Fruit fly (Drosophila melanogaster) whole organism, embryonic: ENCODE measurements around the gene CG43093.
A peak's percentile ranks its signal among the peaks of the same experiment; 100 is the strongest.

ENCODE experiments used
- BEAF-32 ChIP-seq: fragments of 200-800 bp; sonication (Bioruptor generic); optimal IDR thresholded peaks from 3 replicates; lab custom pipeline; 2017; ENCODE audit warnings: missing biosample characterization, missing genetic modification characterization, mild to moderate bottlenecking, moderate library complexity, missing genetic modification reagents
- Bdp1 ChIP-seq: fragments of 200-800 bp; sonication (Bioruptor generic); optimal IDR thresholded peaks from 3 replicates; lab custom pipeline; 2016; ENCODE audit warnings: missing biosample characterization, missing genetic modification characterization
- CG11093 ChIP-seq: fragments of 200-800 bp; sonication (Bioruptor generic); IDR thresholded peaks from 3 replicates; pipeline ENCODE4 v1.3.6; 2022; ENCODE audit warnings: missing biosample characterization, missing genetic modification characterization
- CG11560 ChIP-seq: fragments of 200-800 bp; sonication (Bioruptor generic); IDR thresholded peaks from 3 replicates; pipeline ENCODE4 v1.3.6; 2022; ENCODE audit warnings: missing biosample characterization, missing genetic modification characterization
- CG13123 ChIP-seq: fragments of 200-800 bp; sonication (Bioruptor generic); optimal IDR thresholded peaks from 2 replicates; lab custom pipeline; 2016; ENCODE audit warnings: missing biosample characterization, missing genetic modification characterization
- CG13287 ChIP-seq: fragments of 200-800 bp; sonication (Bioruptor generic); IDR thresholded peaks from 2 replicates; pipeline ENCODE4 v1.3.6; 2022; ENCODE audit warnings: missing biosample characterization, missing genetic modification characterization; ENCODE audit not compliant: partially characterized antibody
- CG13624 ChIP-seq: fragments of 200-800 bp; sonication (Bioruptor generic); optimal IDR thresholded peaks from 2 replicates; lab custom pipeline; 2016; ENCODE audit warnings: missing biosample characterization, missing genetic modification characterization
- CG14710 ChIP-seq: fragments of 200-800 bp; sonication (Bioruptor generic); optimal IDR thresholded peaks from 3 replicates; lab custom pipeline; 2019; ENCODE audit warnings: missing biosample characterization, mild to moderate bottlenecking, missing genetic modification characterization, moderate library complexity
- CG17802 ChIP-seq: fragments of 200-800 bp; sonication (Bioruptor generic); optimal IDR thresholded peaks from 2 replicates; lab custom pipeline; 2018; ENCODE audit warnings: missing biosample characterization, mild to moderate bottlenecking, missing genetic modification characterization, moderate library complexity
- CG17829 ChIP-seq: fragments of 200-800 bp; optimal IDR thresholded peaks from 2 replicates; lab custom pipeline; 2019; ENCODE audit warnings: missing biosample characterization, mild to moderate bottlenecking, missing genetic modification characterization, moderate library complexity
- CG18476 ChIP-seq: fragments of 200-800 bp; sonication (Bioruptor generic); optimal IDR thresholded peaks from 2 replicates; lab custom pipeline; 2016; ENCODE audit warnings: missing biosample characterization, mild to moderate bottlenecking, missing genetic modification characterization
- CG2120 ChIP-seq: fragments of 200-800 bp; sonication (Bioruptor generic); optimal IDR thresholded peaks from 3 replicates; lab custom pipeline; 2016; ENCODE audit warnings: missing biosample characterization, missing genetic modification characterization
- CG30431 ChIP-seq: fragments of 200-800 bp; sonication (Bioruptor generic); optimal IDR thresholded peaks from 2 replicates; lab custom pipeline; 2017; ENCODE audit warnings: missing biosample characterization, missing genetic modification characterization
- CG33213 ChIP-seq: fragments of 200-800 bp; sonication (Bioruptor generic); optimal IDR thresholded peaks from 3 replicates; lab custom pipeline; 2016; ENCODE audit warnings: missing biosample characterization, missing genetic modification characterization
- CG7963 ChIP-seq: fragments of 200-800 bp; sonication (Bioruptor generic); IDR thresholded peaks from 3 replicates; pipeline ENCODE4 v1.3.6; 2022; ENCODE audit warnings: missing biosample characterization, missing genetic modification characterization; ENCODE audit not compliant: partially characterized antibody
- CG8281 ChIP-seq: fragments of 200-800 bp; sonication (Bioruptor generic); optimal IDR thresholded peaks from 2 replicates; lab custom pipeline; 2018; ENCODE audit warnings: missing biosample characterization, mild to moderate bottlenecking, missing genetic modification characterization, moderate library complexity
- CG8290 ChIP-seq, 3 experiments: fragments of 200-800 bp; sonication (Bioruptor generic); optimal IDR thresholded peaks; 2 replicates each; lab custom pipeline; 2016 to 2019; ENCODE audit warnings: missing biosample characterization in 3 of 3, missing genetic modification characterization in 3 of 3, mild to moderate bottlenecking in 2 of 3, moderate library complexity in 1 of 3
- CG8944 ChIP-seq: fragments of 200-800 bp; sonication (Bioruptor generic); optimal IDR thresholded peaks from 3 replicates; lab custom pipeline; 2016; ENCODE audit warnings: missing biosample characterization, missing genetic modification characterization
- CrebB ChIP-seq: fragments of 200-800 bp; sonication (Bioruptor generic); optimal IDR thresholded peaks from 3 replicates; lab custom pipeline; 2018; ENCODE audit warnings: missing biosample characterization, mild to moderate bottlenecking, missing genetic modification characterization
- D19A ChIP-seq: fragments of 200-800 bp; optimal IDR thresholded peaks from 3 replicates; lab custom pipeline; 2019; ENCODE audit warnings: missing biosample characterization, mild to moderate bottlenecking, missing genetic modification characterization, moderate library complexity
- Gsc ChIP-seq: fragments of 200-800 bp; sonication (Bioruptor generic); IDR thresholded peaks from 2 replicates; pipeline ENCODE4 v1.3.6; 2022; ENCODE audit warnings: missing biosample characterization, missing genetic modification characterization
- HmgZ ChIP-seq: fragments of 200-800 bp; sonication (Bioruptor generic); optimal IDR thresholded peaks from 2 replicates; lab custom pipeline; 2018; ENCODE audit warnings: missing biosample characterization, mild to moderate bottlenecking, missing genetic modification characterization
- Lim3 ChIP-seq: fragments of 200-800 bp; sonication (Bioruptor generic); IDR thresholded peaks from 2 replicates; pipeline ENCODE4 v1.3.6; 2022; ENCODE audit warnings: missing biosample characterization, missing genetic modification characterization
- Myb ChIP-seq: fragments of 200-800 bp; sonication (Bioruptor generic); optimal IDR thresholded peaks from 2 replicates; lab custom pipeline; 2016; ENCODE audit warnings: missing biosample characterization, missing genetic modification characterization
- Neu2 ChIP-seq: fragments of 200-800 bp; sonication (Bioruptor generic); optimal IDR thresholded peaks from 3 replicates; lab custom pipeline; 2016; ENCODE audit warnings: missing biosample characterization, missing genetic modification characterization, borderline replicate concordance
- Nf-YC ChIP-seq: fragments of 200-800 bp; optimal IDR thresholded peaks from 3 replicates; lab custom pipeline; 2019; ENCODE audit warnings: missing biosample characterization, mild to moderate bottlenecking, missing genetic modification characterization, moderate library complexity
- Oaz ChIP-seq: fragments of 200-800 bp; sonication (Bioruptor generic); IDR thresholded peaks from 2 replicates; pipeline ENCODE4 v1.3.6; 2022; ENCODE audit warnings: missing biosample characterization, missing genetic modification characterization
- Ptx1 ChIP-seq: fragments of 200-800 bp; sonication (Bioruptor generic); IDR thresholded peaks from 2 replicates; pipeline ENCODE4 v1.3.6; 2022; ENCODE audit warnings: missing biosample characterization, missing genetic modification characterization
- Sox102F ChIP-seq: fragments of 200-800 bp; sonication (Bioruptor generic); optimal IDR thresholded peaks from 2 replicates; lab custom pipeline; 2018; ENCODE audit warnings: missing biosample characterization, mild to moderate bottlenecking, missing genetic modification characterization, moderate library complexity
- ab ChIP-seq: fragments of 200-800 bp; sonication (Bioruptor generic); optimal IDR thresholded peaks from 2 replicates; lab custom pipeline; 2016; ENCODE audit warnings: missing biosample characterization, missing genetic modification characterization
- btn ChIP-seq: fragments of 200-800 bp; sonication (Bioruptor generic); optimal IDR thresholded peaks from 2 replicates; lab custom pipeline; 2016; ENCODE audit warnings: missing biosample characterization, missing genetic modification characterization
- cg ChIP-seq: fragments of 200-800 bp; sonication (Bioruptor generic); optimal IDR thresholded peaks from 3 replicates; lab custom pipeline; 2019; ENCODE audit warnings: missing biosample characterization, mild to moderate bottlenecking, missing genetic modification characterization, moderate library complexity
- chinmo ChIP-seq: fragments of 200-800 bp; sonication (Bioruptor generic); IDR thresholded peaks from 4 replicates; pipeline ENCODE4 v1.3.6; 2022; ENCODE audit warnings: missing biosample characterization, missing genetic modification characterization; ENCODE audit not compliant: partially characterized antibody
- ems ChIP-seq: fragments of 200-800 bp; sonication (Bioruptor generic); optimal IDR thresholded peaks from 3 replicates; lab custom pipeline; 2016; ENCODE audit warnings: missing biosample characterization, missing genetic modification characterization
- exex ChIP-seq: fragments of 200-800 bp; sonication (Bioruptor generic); optimal IDR thresholded peaks from 4 replicates; lab custom pipeline; 2018; ENCODE audit warnings: missing biosample characterization, mild to moderate bottlenecking, missing genetic modification characterization, moderate library complexity
- fd64A ChIP-seq: fragments of 200-800 bp; sonication (Bioruptor generic); optimal IDR thresholded peaks from 3 replicates; lab custom pipeline; 2018; ENCODE audit warnings: missing biosample characterization, mild to moderate bottlenecking, missing genetic modification characterization
- gfzf ChIP-seq: fragments of 200-800 bp; sonication (Bioruptor generic); optimal IDR thresholded peaks from 2 replicates; lab custom pipeline; 2016; ENCODE audit warnings: missing biosample characterization, mild to moderate bottlenecking, missing genetic modification characterization, moderate library complexity
- ham ChIP-seq: fragments of 200-800 bp; sonication (Bioruptor generic); IDR thresholded peaks from 2 replicates; pipeline ENCODE4 v1.3.6; 2022; ENCODE audit warnings: missing biosample characterization, missing genetic modification characterization
- inv ChIP-seq: fragments of 200-800 bp; sonication (Bioruptor generic); IDR thresholded peaks from 2 replicates; pipeline ENCODE4 v1.3.6; 2022; ENCODE audit warnings: missing biosample characterization, missing genetic modification characterization; ENCODE audit not compliant: partially characterized antibody
- kay ChIP-seq: fragments of 200-800 bp; sonication (Bioruptor generic); optimal IDR thresholded peaks from 2 replicates; lab custom pipeline; 2016; ENCODE audit warnings: missing biosample characterization, missing genetic modification characterization
- p53 ChIP-seq: fragments of 200-800 bp; sonication (Bioruptor generic); optimal IDR thresholded peaks from 2 replicates; lab custom pipeline; 2016; ENCODE audit warnings: missing biosample characterization, missing genetic modification characterization
- pb ChIP-seq: fragments of 200-800 bp; sonication (Bioruptor generic); optimal IDR thresholded peaks from 3 replicates; lab custom pipeline; 2016; ENCODE audit warnings: missing biosample characterization, missing genetic modification characterization
- pfk ChIP-seq: fragments of 200-800 bp; sonication (Bioruptor generic); optimal IDR thresholded peaks from 2 replicates; lab custom pipeline; 2018; ENCODE audit warnings: missing biosample characterization, mild to moderate bottlenecking, missing genetic modification characterization, moderate library complexity
- pita ChIP-seq: fragments of 200-800 bp; sonication (Bioruptor generic); optimal IDR thresholded peaks from 2 replicates; lab custom pipeline; 2017; ENCODE audit warnings: missing biosample characterization, mild to moderate bottlenecking, missing genetic modification characterization
- pum ChIP-seq: fragments of 200-800 bp; sonication (Bioruptor generic); optimal IDR thresholded peaks from 2 replicates; lab custom pipeline; 2016; ENCODE audit warnings: missing biosample characterization, missing genetic modification characterization
- repo ChIP-seq: fragments of 200-800 bp; sonication (Bioruptor generic); optimal IDR thresholded peaks from 2 replicates; lab custom pipeline; 2016; ENCODE audit warnings: missing biosample characterization, missing genetic modification characterization
- tin ChIP-seq: fragments of 200-800 bp; sonication (Bioruptor generic); optimal IDR thresholded peaks from 3 replicates; lab custom pipeline; 2016; ENCODE audit warnings: missing biosample characterization, missing genetic modification characterization
- unpg ChIP-seq: fragments of 200-800 bp; sonication (Bioruptor generic); optimal IDR thresholded peaks from 3 replicates; lab custom pipeline; 2018; ENCODE audit warnings: missing biosample characterization, mild to moderate bottlenecking, missing genetic modification characterization, moderate library complexity
- zfh1 ChIP-seq: fragments of 200-800 bp; sonication (Bioruptor generic); IDR thresholded peaks from 3 replicates; pipeline ENCODE4 v1.3.6; 2022; ENCODE audit warnings: missing biosample characterization, missing genetic modification characterization

CG43093 gene

DNA sequence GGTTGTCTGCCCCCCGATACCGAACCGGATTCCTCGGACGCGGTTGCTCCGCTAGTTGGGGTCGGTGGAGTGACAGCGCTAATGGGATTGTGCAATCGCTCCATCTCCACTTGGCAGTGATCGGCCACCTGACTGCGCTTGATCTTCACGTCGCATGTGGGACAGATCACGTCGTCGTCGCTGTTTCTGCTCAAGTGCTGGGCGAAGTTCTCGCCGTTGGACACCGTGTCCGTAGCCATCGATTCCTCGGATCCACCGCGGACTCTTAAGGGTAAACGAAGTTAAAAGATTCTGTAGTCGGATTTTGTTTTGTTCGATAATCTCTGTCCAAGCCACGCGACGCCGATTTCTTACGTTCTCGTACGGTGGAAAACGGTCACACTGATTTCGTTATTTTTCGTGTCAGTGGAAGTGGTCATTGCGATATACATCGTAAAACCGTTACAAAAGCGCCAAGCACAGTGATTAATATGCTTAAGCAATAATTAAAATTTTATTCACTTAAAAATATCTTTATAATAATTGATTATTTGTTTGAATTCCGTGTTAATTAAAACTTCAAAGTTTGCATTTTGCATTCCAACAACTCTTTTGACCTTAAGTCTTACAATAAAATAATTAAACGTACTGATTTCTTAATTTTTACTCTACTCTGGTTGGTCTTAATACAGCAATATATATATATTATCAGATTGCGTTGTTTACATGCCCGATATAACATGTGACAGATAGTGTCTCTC is 43.9 kb downstream of the CG43093 start, which contains the start of gene RNF220 (continued):
- TF ChIP-seq Ptx1 (GFP tag; lab: Robert Waterston, UW) (peak; percentile 8; the same call in 1 of the 2 replicates), cg (GFP tag; lab: Kevin White, UChicago) (no peak), gfzf (GFP tag; lab: Kevin White, UChicago) (peak; percentile 73), Lim3 (GFP tag; lab: Robert Waterston, UW) (no peak), D19A (peak; percentile 1), ham (GFP tag; lab: Robert Waterston, UW) (no peak), pum (GFP tag; lab: Kevin White, UChicago) (no peak), CG14710 (tag; lab: Kevin White, UChicago) (peak; percentile 56), CG11093 (GFP tag; lab: Robert Waterston, UW) (no peak), CG2120 (GFP tag; lab: Kevin White, UChicago) (no peak), zfh1 (GFP tag; lab: Robert Waterston, UW) (0 out of 3 replicates have a peak, but pooled peaks have one; percentile 20), p53 (GFP tag; lab: Kevin White, UChicago) (no peak), kay (GFP tag; lab: Kevin White, UChicago) (no peak), HmgZ (tag; lab: Kevin White, UChicago) (no peak), CG8290 (GFP tag; optimal IDR thresholded peaks at IDR 0.05; lab: Kevin White, UChicago) (no peak), CG8290 (tag; optimal IDR thresholded peaks at IDR 0.05; lab: Kevin White, UChicago) (peak in 1 of 2 experiments; percentile 1), ab (GFP tag; lab: Kevin White, UChicago) (no peak), Oaz (no peak), CrebB (tag; lab: Kevin White, UChicago) (no peak), CG30431 (GFP tag; lab: Kevin White, UChicago) (no peak), CG13123 (GFP tag; lab: Kevin White, UChicago) (no peak), CG8944 (GFP tag; lab: Kevin White, UChicago) (no peak), CG18476 (no peak), CG13287 (GFP tag; lab: Robert Waterston, UW) (peak; percentile 70), pita (GFP tag; lab: Kevin White, UChicago) (no peak), unpg (no peak), tin (no peak), Nf-YC (tag; lab: Kevin White, UChicago) (no peak), chinmo (GFP tag; lab: Robert Waterston, UW) (peak; percentile 16; the same call in 1 of the 4 replicates), CG17829 (tag; lab: Kevin White, UChicago) (peak; percentile 1), CG11560 (tag; lab: Robert Waterston, UW) (no peak), fd64A (no peak), Bdp1 (GFP tag; lab: Kevin White, UChicago) (no peak), Neu2 (no peak), pb (GFP tag; lab: Kevin White, UChicago) (no peak), exex (tag; lab: Kevin White, UChicago) (no peak), inv (GFP tag; lab: Robert Waterston, UW) (peak; percentile 48; the same call in 1 of the 2 replicates), CG33213 (GFP tag; lab: Kevin White, UChicago) (no peak), Gsc (GFP tag; lab: Robert Waterston, UW) (no peak), CG7963 (peak; percentile 61; the same call in 2 of the 3 replicates), CG8281 (no peak), CG17802 (tag; lab: Kevin White, UChicago) (no peak), repo (GFP tag; lab: Kevin White, UChicago) (no peak), Sox102F (GFP tag; lab: Kevin White, UChicago) (peak; percentile 5), btn (GFP tag; lab: Kevin White, UChicago) (no peak), pfk (GFP tag; lab: Kevin White, UChicago) (no peak), Myb (GFP tag; lab: Kevin White, UChicago) (peak; percentile 68), CG13624 (GFP tag; lab: Kevin White, UChicago) (no peak), ems (no peak), BEAF-32 (no peak)
